Worm (Caenorhabditis elegans): ENCODE results near the gene slcf-2.

The slcf-2 gene

ce11 chrX:3440308-3440707 lies 46.6 kb downstream of the slcf-2 start:
- TF ChIP-seq dox-1 (GFP tag; IDR thresholded peaks at IDR 0.05) (no peak), mxl-1 (tag; optimal IDR thresholded peaks at IDR 0.05) (no peak), nfyb-1 (GFP tag; IDR thresholded peaks at IDR 0.05) (no peak), tbx-9 (tag; optimal IDR thresholded peaks at IDR 0.05; ENCODE audit: borderline replicate concordance) (no peak), lsl-1 (GFP tag; optimal IDR thresholded peaks at IDR 0.05) (no peak), rcor-1 (GFP tag; IDR thresholded peaks at IDR 0.05) (no peak)

ce11 chrX:3441539-3441938 lies 47.9 kb downstream of the slcf-2 start, which contains the start of gene ZK813.3:
Gene ZK813.3, plus strand, starts transcription at chrX:3441839.
- TF ChIP-seq somi-1 (GFP tag; optimal IDR thresholded peaks at IDR 0.05) (no peak), zim-3 (tag; optimal IDR thresholded peaks at IDR 0.05) (no peak), nfya-1 (tag; optimal IDR thresholded peaks at IDR 0.05; ENCODE audit: borderline replicate concordance, insufficient read depth) (no peak), egl-44 (GFP tag; IDR thresholded peaks at IDR 0.05) (no peak), mcd-1 (GFP tag; IDR thresholded peaks at IDR 0.05) (no peak), ets-4 (GFP tag; optimal IDR thresholded peaks at IDR 0.05) (no peak), attf-3 (GFP tag; conservative IDR thresholded peaks at IDR 0.05) (no peak), repo-1 (tag; optimal IDR thresholded peaks at IDR 0.05) (no peak), rec-8 (tag; optimal IDR thresholded peaks at IDR 0.05) (no peak)

- no peak for TF ChIP-seq lag-1 (GFP tag; IDR thresholded peaks at IDR 0.05)
- no peak for TF ChIP-seq ama-1 (optimal IDR thresholded peaks at IDR 0.05)
- TF ChIP-seq ama-1 (GFP tag; optimal IDR thresholded peaks at IDR 0.05) = no peak
- TF ChIP-seq hmg-20 (GFP tag; IDR thresholded peaks at IDR 0.05) = no peak
- no peak for TF ChIP-seq egl-44 (GFP tag; IDR thresholded peaks at IDR 0.05)
- TF ChIP-seq snpc-1.3 (tag; optimal IDR thresholded peaks at IDR 0.05; ENCODE audit: insufficient read depth) = no peak
- TF ChIP-seq ztf-28 (GFP tag; IDR thresholded peaks at IDR 0.05) = no peak
- TF ChIP-seq ztf-26 (tag; optimal IDR thresholded peaks at IDR 0.05) = no peak
- no peak for TF ChIP-seq Y67H2A.10 (GFP tag; conservative IDR thresholded peaks at IDR 0.05)
- TF ChIP-seq snpc-4 (GFP tag; optimal IDR thresholded peaks at IDR 0.05) = no peak
- no peak for TF ChIP-seq snpc-4 (tag; optimal IDR thresholded peaks at IDR 0.05)
- no peak for TF ChIP-seq F57A8.1 (GFP tag; optimal IDR thresholded peaks at IDR 0.05)
- TF ChIP-seq F49E8.2 (tag; optimal IDR thresholded peaks at IDR 0.05; ENCODE audit: insufficient read depth) = no peak
- TF ChIP-seq madf-10 (tag; optimal IDR thresholded peaks at IDR 0.05) = no peak
- no peak for TF ChIP-seq ceh-91 (GFP tag; IDR thresholded peaks at IDR 0.05)
- TF ChIP-seq hmg-1.2 (GFP tag; IDR thresholded peaks at IDR 0.05) = no peak
- no peak for TF ChIP-seq ztf-3 (GFP tag; optimal IDR thresholded peaks at IDR 0.05)
- no peak for TF ChIP-seq F22D6.2 (tag; optimal IDR thresholded peaks at IDR 0.05)
Observed at ce11 chrX:3443526-3443925, 49.9 kb downstream of the slcf-2 start, which contains the start of gene ZK813.2. Gene ZK813.2, plus strand, starts transcription at chrX:3443826.

- no peak for TF ChIP-seq B0261.1 (tag; optimal IDR thresholded peaks at IDR 0.05)
- no peak for TF ChIP-seq ceh-40 (GFP tag; IDR thresholded peaks at IDR 0.05)
- no peak for TF ChIP-seq F57A8.1 (GFP tag; optimal IDR thresholded peaks at IDR 0.05)
- no peak for TF ChIP-seq ZK185.1 (tag; optimal IDR thresholded peaks at IDR 0.05; ENCODE audit: poor library complexity, severe bottlenecking)
- no peak for TF ChIP-seq ceh-27 (GFP tag; optimal IDR thresholded peaks at IDR 0.05)
- TF ChIP-seq F57C9.4 (tag; optimal IDR thresholded peaks at IDR 0.05) = no peak
- TF ChIP-seq cebp-1 (GFP tag; IDR thresholded peaks at IDR 0.05) = no peak
- no peak for TF ChIP-seq cebp-1 (tag; optimal IDR thresholded peaks at IDR 0.05)
- no peak for TF ChIP-seq F49E8.2 (tag; optimal IDR thresholded peaks at IDR 0.05; ENCODE audit: insufficient read depth)
- no peak for TF ChIP-seq snpc-3.4 (tag; optimal IDR thresholded peaks at IDR 0.05)
- TF ChIP-seq B0035.1 (tag; optimal IDR thresholded peaks at IDR 0.05) = no peak
- no peak for TF ChIP-seq hmg-20 (GFP tag; IDR thresholded peaks at IDR 0.05)
- TF ChIP-seq B0336.3 (GFP tag; IDR thresholded peaks at IDR 0.05) = no peak
- no peak for TF ChIP-seq C17E4.6 (GFP tag; IDR thresholded peaks at IDR 0.05)
- TF ChIP-seq die-1 (tag; optimal IDR thresholded peaks at IDR 0.05) = no peak
- TF ChIP-seq sdz-38 (tag; optimal IDR thresholded peaks at IDR 0.05) = no peak
Observed at ce11 chrX:3444514-3444913, 50.9 kb downstream of the slcf-2 start, which contains the start of gene ZK813.7. Gene ZK813.7, plus strand, starts transcription at chrX:3444814.

Measured in whole organism, young adult.